Worm (Caenorhabditis elegans) whole organism, L1 larva: ENCODE results near the gene H14A12.3.

Source experiments
- ama-1 ChIP-seq: fragments of 150-350 bp; optimal IDR thresholded peaks from 2 replicates; lab custom pipeline; 2014
- pag-3 ChIP-seq: sonication (generic microtip); optimal IDR thresholded peaks from 2 replicates; lab custom pipeline; 2017; ENCODE audit warnings: missing genetic modification characterization, mild to moderate bottlenecking, missing compliant biosample characterization, antibody characterized with exemption, borderline replicate concordance; ENCODE audit not compliant: insufficient read depth

- no peak for TF ChIP-seq pag-3 (tag; lab: Kevin White, UChicago)
- TF ChIP-seq ama-1, result no peak
These were observed 15.3 kb downstream of the H14A12.3 start for ce11 chrIII:7478932-7479331.
